Worm (Caenorhabditis elegans): ENCODE results near the gene C25E10.11.

C25E10.11 gene

DNA sequence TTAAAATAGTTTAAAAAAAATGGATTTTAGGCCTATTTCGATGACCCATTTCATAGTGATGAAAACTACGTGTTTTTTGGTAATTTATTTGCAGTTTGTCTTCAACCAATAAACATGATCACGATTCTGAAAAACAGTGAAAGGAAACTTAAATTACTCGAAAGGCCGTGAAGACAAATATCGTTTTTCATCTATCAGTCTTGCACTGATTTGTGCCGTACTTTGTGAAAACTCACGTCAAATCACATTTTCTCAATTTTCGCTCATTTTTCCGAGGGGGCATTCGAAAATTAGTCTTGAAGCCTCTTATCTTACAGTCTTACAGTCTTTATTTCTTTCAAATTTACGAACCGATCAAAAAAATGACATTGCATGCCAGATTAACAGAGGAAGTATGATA lies at the start of gene C25E10.11:
Gene C25E10.11, minus strand, starts transcription at position 101 of the 400 bp plus-strand sequence.
- TF ChIP-seq lir-1 (GFP tag; conservative IDR thresholded peaks at IDR 0.05) (no peak), F33H1.4 (GFP tag; IDR thresholded peaks at IDR 0.05) (no peak), nhr-80 (tag; optimal IDR thresholded peaks at IDR 0.05) (no peak), ama-1 (optimal IDR thresholded peaks at IDR 0.05) (no peak), ama-1 (GFP tag; optimal IDR thresholded peaks at IDR 0.05) (no peak), repo-1 (tag; optimal IDR thresholded peaks at IDR 0.05) (no peak), D2030.7 (GFP tag; IDR thresholded peaks at IDR 0.05) (no peak), Y79H2A.3 (GFP tag; conservative IDR thresholded peaks at IDR 0.05) (no peak), attf-3 (GFP tag; conservative IDR thresholded peaks at IDR 0.05) (no peak), F37B4.10 (GFP tag; IDR thresholded peaks at IDR 0.05) (no peak), gei-17 (GFP tag; optimal IDR thresholded peaks at IDR 0.05) (no peak), Y95B8A.8 (GFP tag; IDR thresholded peaks at IDR 0.05) (no peak), tbp1 (GFP tag; optimal IDR thresholded peaks at IDR 0.05) (no peak), dpff-1 (tag; optimal IDR thresholded peaks at IDR 0.05) (no peak), rcor-1 (GFP tag; IDR thresholded peaks at IDR 0.05) (no peak), unc-62 (GFP tag; optimal IDR thresholded peaks at IDR 0.05) (no peak), hrde-1 (tag; optimal IDR thresholded peaks at IDR 0.05; ENCODE audit: borderline replicate concordance) (no peak)

DNA sequence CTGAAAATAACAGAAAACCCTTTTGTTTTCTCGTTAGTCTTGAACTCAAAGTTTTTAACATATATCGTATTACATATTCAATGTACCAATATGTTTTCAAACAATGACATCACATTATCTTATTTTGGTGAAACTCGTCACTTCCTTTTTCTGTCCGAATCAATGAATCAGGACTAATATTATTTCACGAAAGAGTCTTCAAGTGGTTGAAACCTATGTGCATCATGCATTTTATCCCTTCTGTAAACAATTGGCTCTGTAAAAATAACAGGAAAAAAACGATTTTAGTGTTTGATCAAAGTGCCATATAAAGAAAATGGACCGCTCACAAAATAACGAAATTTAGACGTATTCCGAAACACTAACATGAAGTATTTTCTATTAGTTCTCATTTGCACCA lies 49.7 kb upstream of the C25E10.11 start, which contains the start of gene F21C10.18:
Gene F21C10.18, plus strand, starts transcription at position 301 of the 400 bp plus-strand sequence.
- TF ChIP-seq madf-3 (GFP tag; IDR thresholded peaks at IDR 0.05) (no peak), lsy-27 (tag; optimal IDR thresholded peaks at IDR 0.05; ENCODE audit: borderline replicate concordance, insufficient read depth) (no peak), sdz-38 (tag; optimal IDR thresholded peaks at IDR 0.05) (no peak), lir-1 (GFP tag; conservative IDR thresholded peaks at IDR 0.05) (no peak), B0261.1 (tag; optimal IDR thresholded peaks at IDR 0.05) (no peak), sea-2 (GFP tag; IDR thresholded peaks at IDR 0.05) (no peak), somi-1 (GFP tag; optimal IDR thresholded peaks at IDR 0.05) (no peak), Y53G8AR.9 (GFP tag; conservative IDR thresholded peaks at IDR 0.05) (no peak), fkh-3 (tag; optimal IDR thresholded peaks at IDR 0.05) (no peak), lin-26 (GFP tag; IDR thresholded peaks at IDR 0.05) (no peak), F37B4.10 (GFP tag; IDR thresholded peaks at IDR 0.05) (no peak)

DNA sequence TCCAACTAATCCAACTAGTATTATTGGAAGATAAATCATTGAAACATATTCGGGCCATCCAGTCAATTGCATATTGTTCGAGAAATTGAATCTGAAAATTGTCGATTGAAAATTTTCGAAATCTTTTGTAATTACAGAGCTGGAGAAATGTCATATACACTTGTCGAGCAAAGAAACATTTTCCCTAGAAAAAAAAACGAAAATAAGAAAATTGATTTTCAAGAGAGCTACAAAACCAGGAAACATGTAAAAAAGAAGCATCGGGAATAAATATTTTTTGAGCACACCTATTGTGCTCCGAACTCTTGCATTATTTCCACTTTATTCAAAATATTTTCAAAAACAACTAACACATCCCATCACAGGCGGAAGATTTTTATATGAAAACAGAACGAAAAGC lies 42.5 kb upstream of the C25E10.11 start, which contains the start of gene frpr-6:
Gene frpr-6, minus strand, starts transcription at position 101 of the 400 bp plus-strand sequence.
- TF ChIP-seq ets-4 (GFP tag; optimal IDR thresholded peaks at IDR 0.05) = no peak
- TF ChIP-seq Y95B8A.8 (GFP tag; IDR thresholded peaks at IDR 0.05) = no peak
- TF ChIP-seq fkh-3 (tag; optimal IDR thresholded peaks at IDR 0.05) = no peak

DNA sequence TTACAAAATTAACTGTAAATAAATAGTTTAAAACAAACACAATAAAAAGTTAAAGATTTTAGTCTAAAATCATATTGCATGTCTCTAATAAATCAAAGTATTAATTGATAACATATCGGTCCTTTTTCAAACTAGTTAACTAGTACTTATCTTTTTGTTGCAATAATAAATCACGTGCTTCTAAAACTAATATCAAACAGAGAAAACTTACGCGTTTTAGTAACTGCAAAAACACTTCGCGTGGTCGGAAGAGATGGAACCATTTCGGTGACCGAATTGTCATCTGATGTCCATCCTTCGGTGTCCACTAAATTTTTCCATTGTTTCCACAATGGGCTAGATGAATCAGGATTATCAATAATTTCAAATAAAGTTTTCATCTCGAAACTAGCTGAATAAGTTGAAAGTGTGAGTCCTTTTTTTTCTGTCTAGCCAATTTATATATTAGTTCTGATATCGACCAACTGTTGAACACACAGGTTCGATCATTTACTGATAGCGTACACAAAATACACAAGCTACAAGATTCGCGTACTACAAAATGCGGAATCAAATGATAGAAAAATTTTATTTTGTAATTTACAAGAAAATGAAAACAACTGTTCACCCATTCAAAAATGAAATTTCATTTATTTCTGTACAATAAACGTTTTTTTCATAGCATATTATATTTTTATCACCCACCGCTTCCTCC lies 39.9 kb upstream of the C25E10.11 start, which contains the start of gene F21C10.9:
Gene F21C10.9, minus strand, starts transcription at position 417 of the 694 bp plus-strand sequence.
- TF ChIP-seq mel-28 (tag; optimal IDR thresholded peaks at IDR 0.05; ENCODE audit: borderline replicate concordance) (no peak), lsy-27 (tag; optimal IDR thresholded peaks at IDR 0.05; ENCODE audit: borderline replicate concordance, insufficient read depth) (no peak), tbp1 (GFP tag; optimal IDR thresholded peaks at IDR 0.05) (no peak), lin-40 (tag; optimal IDR thresholded peaks at IDR 0.05) (no peak), F33H1.4 (GFP tag; IDR thresholded peaks at IDR 0.05) (no peak), lag-1 (GFP tag; IDR thresholded peaks at IDR 0.05) (no peak), ceh-27 (GFP tag; optimal IDR thresholded peaks at IDR 0.05) (no peak), let-607 (tag; optimal IDR thresholded peaks at IDR 0.05) (no peak), F55B11.4 (tag; optimal IDR thresholded peaks at IDR 0.05; ENCODE audit: borderline replicate concordance, insufficient read depth) (no peak), ztf-3 (GFP tag; optimal IDR thresholded peaks at IDR 0.05) (no peak), hmg-1.2 (GFP tag; IDR thresholded peaks at IDR 0.05) (no peak), unc-130 (GFP tag; optimal IDR thresholded peaks at IDR 0.05) (no peak), nhr-90 (tag; optimal IDR thresholded peaks at IDR 0.05) (no peak), him-1 (tag; optimal IDR thresholded peaks at IDR 0.05) (no peak), ztf-18 (tag; optimal IDR thresholded peaks at IDR 0.05) (no peak), ceh-79 (tag; optimal IDR thresholded peaks at IDR 0.05) (no peak)
